Fruit fly (Drosophila melanogaster) whole organism, embryonic: ENCODE data around the gene Srp19.

ENCODE experiments used
- Antp ChIP-seq: fragments of 200-800 bp; sonication (Bioruptor generic); optimal IDR thresholded peaks from 3 replicates; lab custom pipeline; 2016; ENCODE audit warnings: missing biosample characterization, missing genetic modification characterization
- CG10267 ChIP-seq: fragments of 200-800 bp; sonication (Bioruptor generic); optimal IDR thresholded peaks from 2 replicates; lab custom pipeline; 2018; ENCODE audit warnings: missing biosample characterization, mild to moderate bottlenecking, missing genetic modification characterization, moderate library complexity
- CG13123 ChIP-seq: fragments of 200-800 bp; sonication (Bioruptor generic); optimal IDR thresholded peaks from 2 replicates; lab custom pipeline; 2016; ENCODE audit warnings: missing biosample characterization, missing genetic modification characterization
- CG13287 ChIP-seq: fragments of 200-800 bp; sonication (Bioruptor generic); IDR thresholded peaks from 2 replicates; pipeline ENCODE4 v1.3.6; 2022; ENCODE audit warnings: missing biosample characterization, missing genetic modification characterization; ENCODE audit not compliant: partially characterized antibody
- CG15479 ChIP-seq: fragments of 200-800 bp; sonication (Bioruptor generic); optimal IDR thresholded peaks from 3 replicates; lab custom pipeline; 2019; ENCODE audit warnings: missing biosample characterization, mild to moderate bottlenecking, missing genetic modification characterization, moderate library complexity
- CG15601 ChIP-seq: fragments of 200-800 bp; sonication (Bioruptor generic); optimal IDR thresholded peaks from 3 replicates; lab custom pipeline; 2019; ENCODE audit warnings: missing biosample characterization, mild to moderate bottlenecking, missing genetic modification characterization, moderate library complexity
- CG15696 ChIP-seq: fragments of 200-800 bp; sonication (Bioruptor generic); optimal IDR thresholded peaks from 2 replicates; lab custom pipeline; 2019; ENCODE audit warnings: missing biosample characterization, mild to moderate bottlenecking, missing genetic modification characterization, moderate library complexity
- CG1603 ChIP-seq: fragments of 200-800 bp; sonication (Bioruptor generic); optimal IDR thresholded peaks from 2 replicates; lab custom pipeline; 2019; ENCODE audit warnings: missing biosample characterization, mild to moderate bottlenecking, missing genetic modification characterization, moderate library complexity
- CG18262 ChIP-seq: fragments of 200-800 bp; optimal IDR thresholded peaks from 3 replicates; lab custom pipeline; 2019; ENCODE audit warnings: missing biosample characterization, mild to moderate bottlenecking, missing genetic modification characterization, moderate library complexity
- CG2199 ChIP-seq: fragments of 200-800 bp; sonication (Bioruptor generic); IDR thresholded peaks from 3 replicates; pipeline ENCODE4 v1.3.6; 2022; ENCODE audit warnings: missing biosample characterization, missing genetic modification characterization
- CG31365 ChIP-seq: fragments of 200-800 bp; sonication (Bioruptor generic); optimal IDR thresholded peaks from 2 replicates; lab custom pipeline; 2018; ENCODE audit warnings: missing biosample characterization, mild to moderate bottlenecking, missing genetic modification characterization
- CG3163 ChIP-seq: fragments of 200-800 bp; sonication (Bioruptor generic); optimal IDR thresholded peaks from 3 replicates; lab custom pipeline; 2016; ENCODE audit warnings: missing biosample characterization, missing genetic modification characterization
- CG32767 ChIP-seq: fragments of 200-800 bp; sonication (Bioruptor generic); IDR thresholded peaks from 2 replicates; pipeline ENCODE4 v1.3.6; 2022; ENCODE audit warnings: missing biosample characterization, missing genetic modification characterization
- CG33557 ChIP-seq: fragments of 200-800 bp; sonication (Bioruptor generic); optimal IDR thresholded peaks from 2 replicates; lab custom pipeline; 2019; ENCODE audit warnings: missing biosample characterization, mild to moderate bottlenecking, missing genetic modification characterization, moderate library complexity
- CG34376 ChIP-seq: fragments of 200-800 bp; sonication (Bioruptor generic); optimal IDR thresholded peaks from 2 replicates; lab custom pipeline; 2018; ENCODE audit warnings: missing biosample characterization, mild to moderate bottlenecking, missing genetic modification characterization
- CG34422 ChIP-seq: fragments of 200-800 bp; sonication (Bioruptor generic); IDR thresholded peaks from 3 replicates; pipeline ENCODE4 v1.3.6; 2022; ENCODE audit warnings: missing biosample characterization, missing genetic modification characterization
- CG4360 ChIP-seq: fragments of 200-800 bp; sonication (Bioruptor generic); IDR thresholded peaks from 2 replicates; pipeline ENCODE4 v1.3.6; 2022; ENCODE audit warnings: missing biosample characterization, missing genetic modification characterization
- CG7357 ChIP-seq: fragments of 200-800 bp; sonication (Bioruptor generic); IDR thresholded peaks from 3 replicates; pipeline ENCODE4 v1.3.6; 2022; ENCODE audit warnings: missing biosample characterization, missing genetic modification characterization
- Dbx ChIP-seq: fragments of 200-800 bp; sonication (Bioruptor generic); IDR thresholded peaks from 3 replicates; pipeline ENCODE4 v1.3.6; 2022; ENCODE audit warnings: missing biosample characterization, missing genetic modification characterization
- Hr3 ChIP-seq: fragments of 200-800 bp; sonication (Bioruptor generic); optimal IDR thresholded peaks from 3 replicates; lab custom pipeline; 2016; ENCODE audit warnings: missing biosample characterization, missing genetic modification characterization
- Lpt ChIP-seq: fragments of >200 bp; optimal IDR thresholded peaks from 2 replicates; lab custom pipeline; 2018; ENCODE audit warnings: missing biosample characterization, missing genetic modification characterization
- Med ChIP-seq: fragments of 200-800 bp; sonication (Bioruptor generic); peaks from one replicate; lab custom pipeline; 2016; ENCODE audit warnings: missing biosample characterization, missing genetic modification characterization, mild to moderate bottlenecking, inconsistent platforms, moderate library complexity
- Nf-YC ChIP-seq: fragments of 200-800 bp; optimal IDR thresholded peaks from 3 replicates; lab custom pipeline; 2019; ENCODE audit warnings: missing biosample characterization, mild to moderate bottlenecking, missing genetic modification characterization, moderate library complexity
- Opbp ChIP-seq: fragments of 200-800 bp; sonication (Bioruptor generic); IDR thresholded peaks from 3 replicates; pipeline ENCODE4 v1.3.6; 2022; ENCODE audit warnings: missing biosample characterization, missing genetic modification characterization; ENCODE audit not compliant: partially characterized antibody
- YL-1 ChIP-seq: fragments of 200-800 bp; sonication (Bioruptor generic); optimal IDR thresholded peaks from 3 replicates; lab custom pipeline; 2017; ENCODE audit warnings: missing biosample characterization, mild to moderate bottlenecking, missing genetic modification characterization
- ac ChIP-seq: fragments of 200-800 bp; sonication (Bioruptor generic); optimal IDR thresholded peaks from 3 replicates; lab custom pipeline; 2017; ENCODE audit warnings: missing biosample characterization, mild to moderate bottlenecking, missing genetic modification characterization
- ap ChIP-seq: fragments of 200-800 bp; sonication (Bioruptor generic); IDR thresholded peaks from 2 replicates; pipeline ENCODE4 v1.3.6; 2022; ENCODE audit warnings: missing biosample characterization, missing genetic modification characterization
- chinmo ChIP-seq: fragments of 200-800 bp; sonication (Bioruptor generic); IDR thresholded peaks from 4 replicates; pipeline ENCODE4 v1.3.6; 2022; ENCODE audit warnings: missing biosample characterization, missing genetic modification characterization; ENCODE audit not compliant: partially characterized antibody
- crp ChIP-seq, 2 experiments: fragments of 200-800 bp; sonication (Bioruptor generic); optimal IDR thresholded peaks; 2 replicates in 1 of 2; 3 replicates in 1 of 2; lab custom pipeline; 2017; ENCODE audit warnings: missing biosample characterization in 2 of 2, missing genetic modification characterization in 2 of 2, mild to moderate bottlenecking in 1 of 2, moderate library complexity in 1 of 2
- da ChIP-seq: fragments of 200-800 bp; sonication (Bioruptor generic); optimal IDR thresholded peaks from 2 replicates; lab custom pipeline; 2016; ENCODE audit warnings: missing biosample characterization, missing genetic modification characterization
- ftz-f1 ChIP-seq: fragments of 200-800 bp; sonication (Bioruptor generic); optimal IDR thresholded peaks from 2 replicates; lab custom pipeline; 2016; ENCODE audit warnings: missing biosample characterization, missing genetic modification characterization
- ham ChIP-seq: fragments of 200-800 bp; sonication (Bioruptor generic); IDR thresholded peaks from 2 replicates; pipeline ENCODE4 v1.3.6; 2022; ENCODE audit warnings: missing biosample characterization, missing genetic modification characterization
- klu ChIP-seq: fragments of 200-800 bp; sonication (Bioruptor generic); IDR thresholded peaks from 2 replicates; pipeline ENCODE4 v1.3.6; 2022; ENCODE audit warnings: missing biosample characterization, missing genetic modification characterization
- kni ChIP-seq: fragments of 200-800 bp; sonication (Bioruptor generic); optimal IDR thresholded peaks from 3 replicates; lab custom pipeline; 2017; ENCODE audit warnings: mild to moderate bottlenecking, missing biosample characterization, missing genetic modification reagents, missing genetic modification characterization
- knrl ChIP-seq: fragments of 200-800 bp; sonication (Bioruptor generic); IDR thresholded peaks from 3 replicates; pipeline ENCODE4 v1.3.6; 2022; ENCODE audit warnings: missing biosample characterization, missing genetic modification characterization; ENCODE audit not compliant: partially characterized antibody
- lmd ChIP-seq: fragments of 200-800 bp; sonication (Bioruptor generic); IDR thresholded peaks from 2 replicates; pipeline ENCODE4 v1.3.6; 2022; ENCODE audit warnings: missing biosample characterization, missing genetic modification characterization
- lola ChIP-seq, 3 experiments: fragments of >200 bp in 2 of 3; fragments of 200-800 bp in 1 of 3; sonication (Bioruptor generic) in 1 of 3; optimal IDR thresholded peaks; 2 replicates each; lab custom pipeline; 2017 to 2019; ENCODE audit warnings: missing biosample characterization in 3 of 3, missing genetic modification characterization in 3 of 3, mild to moderate bottlenecking in 1 of 3, moderate library complexity in 1 of 3
- nau ChIP-seq: fragments of 200-800 bp; sonication (Bioruptor generic); optimal IDR thresholded peaks from 3 replicates; lab custom pipeline; 2017; ENCODE audit warnings: missing biosample characterization, mild to moderate bottlenecking, missing genetic modification characterization, missing genetic modification reagents
- nom ChIP-seq: fragments of 200-800 bp; sonication (Bioruptor generic); optimal IDR thresholded peaks from 2 replicates; lab custom pipeline; 2017; ENCODE audit warnings: missing biosample characterization, missing genetic modification characterization, mild to moderate bottlenecking, moderate library complexity, missing genetic modification reagents
- phol ChIP-seq: fragments of 200-800 bp; sonication (Bioruptor generic); optimal IDR thresholded peaks from 3 replicates; lab custom pipeline; 2018; ENCODE audit warnings: missing biosample characterization, mild to moderate bottlenecking, missing genetic modification characterization, moderate library complexity
- pzg ChIP-seq: fragments of 200-800 bp; sonication (Bioruptor generic); optimal IDR thresholded peaks from 3 replicates; lab custom pipeline; 2018; ENCODE audit warnings: missing biosample characterization, mild to moderate bottlenecking, missing genetic modification characterization, moderate library complexity
- sens ChIP-seq: fragments of 200-800 bp; sonication (Bioruptor generic); peaks from one replicate; lab custom pipeline; 2016; ENCODE audit warnings: missing biosample characterization, missing genetic modification characterization
- slbo ChIP-seq: fragments of 200-800 bp; sonication (Bioruptor generic); IDR thresholded peaks from 2 replicates; pipeline ENCODE4 v1.3.6; 2022; ENCODE audit warnings: missing biosample characterization, missing genetic modification characterization
- so ChIP-seq: fragments of 200-800 bp; sonication (Bioruptor generic); IDR thresholded peaks from 3 replicates; pipeline ENCODE4 v1.3.6; 2022; ENCODE audit warnings: missing biosample characterization, missing genetic modification characterization
- sqz ChIP-seq: fragments of 200-800 bp; sonication (Bioruptor generic); optimal IDR thresholded peaks from 3 replicates; lab custom pipeline; 2018; ENCODE audit warnings: missing biosample characterization, mild to moderate bottlenecking, missing genetic modification characterization
- sug ChIP-seq: fragments of 200-800 bp; optimal IDR thresholded peaks from 2 replicates; lab custom pipeline; 2019; ENCODE audit warnings: missing biosample characterization, mild to moderate bottlenecking, missing genetic modification characterization, moderate library complexity
- tll ChIP-seq, 2 experiments: fragments of 200-800 bp in 1 of 2; fragments of >200 bp in 1 of 2; sonication (Bioruptor generic) in 1 of 2; optimal IDR thresholded peaks; 2 replicates each; lab custom pipeline; 2017 to 2019; ENCODE audit warnings: missing biosample characterization in 2 of 2, missing genetic modification characterization in 2 of 2, mild to moderate bottlenecking in 1 of 2, moderate library complexity in 1 of 2
- wdn ChIP-seq: fragments of 200-800 bp; sonication (Bioruptor generic); IDR thresholded peaks from 2 replicates; pipeline ENCODE4 v1.3.6; 2022; ENCODE audit warnings: missing biosample characterization, missing genetic modification characterization

Gene Srp19

DNA sequence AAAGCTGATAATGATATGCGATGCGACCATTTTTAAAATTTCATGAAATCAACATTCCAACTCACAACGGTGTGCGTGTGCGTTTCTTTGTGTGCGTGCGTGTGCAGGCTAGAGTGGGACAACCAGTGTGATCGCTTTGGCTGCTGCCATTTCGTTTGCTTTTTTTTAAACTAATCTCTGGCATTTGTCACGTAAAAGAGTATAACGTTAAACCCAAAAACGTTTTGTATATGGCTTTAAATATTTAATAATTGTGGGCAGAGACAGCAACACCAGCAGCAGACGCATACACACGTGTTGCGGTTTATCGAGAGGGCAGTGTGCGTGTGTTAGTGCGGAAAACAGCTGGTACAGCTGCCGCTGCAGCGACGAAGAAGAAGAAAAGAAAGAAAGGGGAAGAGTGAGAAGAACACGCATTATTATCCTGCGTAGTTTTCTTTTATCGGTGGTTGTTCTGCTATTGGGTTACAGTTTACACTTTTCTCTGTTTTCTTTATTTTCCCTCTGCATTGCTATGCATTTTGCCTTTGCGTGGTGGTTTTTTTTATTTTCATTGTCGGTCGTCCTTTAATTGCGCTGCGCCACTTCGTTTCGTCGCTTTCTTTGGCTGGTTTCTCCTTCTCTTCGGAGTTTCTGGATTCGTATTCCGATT, 22.5 kb upstream of the Srp19 start (continued):
- TF ChIP-seq so, result peak; percentile 31; the same call in 1 of the 3 replicates
- TF ChIP-seq phol (tag; lab: Kevin White, UChicago), result peak; percentile 58
- no peak for TF ChIP-seq wdn
- no peak for TF ChIP-seq nau
- peak; percentile 93 for TF ChIP-seq YL-1 (GFP tag; lab: Kevin White, UChicago)
- TF ChIP-seq lola (GFP tag; optimal IDR thresholded peaks at IDR 0.05; lab: Kevin White, UChicago), result peak in 1 of 3 experiments; percentile 18
- TF ChIP-seq kni (GFP tag; lab: Kevin White, UChicago), result peak; percentile 44
- TF ChIP-seq ham, result no peak
- peak; percentile 24 for TF ChIP-seq CG15696 (tag; lab: Kevin White, UChicago)
- peak; percentile 1 for TF ChIP-seq sug (tag; lab: Kevin White, UChicago)
- TF ChIP-seq CG2199 (GFP tag; lab: Robert Waterston, UW), result peak; percentile 87
- TF ChIP-seq nom, result peak; percentile 21
- TF ChIP-seq Hr3 (GFP tag; lab: Kevin White, UChicago), result no peak
- no peak for TF ChIP-seq CG33557 (GFP tag; lab: Kevin White, UChicago)
- TF ChIP-seq sqz (GFP tag; lab: Kevin White, UChicago), result peak; percentile 31
- TF ChIP-seq CG4360, result no peak
- TF ChIP-seq CG13287 (GFP tag; lab: Robert Waterston, UW), result peak; percentile 21; the same call in 1 of the 2 replicates
- TF ChIP-seq CG1603 (tag; lab: Kevin White, UChicago), result peak; percentile 26
- no peak for TF ChIP-seq CG15601 (tag; lab: Kevin White, UChicago)
- peak in 1 of 2 experiments; percentile 30 for TF ChIP-seq tll (GFP tag; optimal IDR thresholded peaks at IDR 0.05; lab: Kevin White, UChicago)
- 0 out of 2 replicates have a peak, but pooled peaks have one; percentile 16 for TF ChIP-seq CG32767 (GFP tag; lab: Robert Waterston, UW)
- TF ChIP-seq crp (GFP tag; optimal IDR thresholded peaks at IDR 0.05; lab: Kevin White, UChicago), result peak; percentile 36 to 83
- peak; percentile 68 for TF ChIP-seq ac
- TF ChIP-seq Lpt (GFP tag; lab: Kevin White, UChicago), result no peak
- TF ChIP-seq Dbx (GFP tag; lab: Robert Waterston, UW), result no peak
- peak; percentile 53 for TF ChIP-seq sens (GFP tag; lab: Kevin White, UChicago)
- TF ChIP-seq klu (GFP tag; lab: Robert Waterston, UW), result no peak
- 0 out of 3 replicates have a peak, but pooled peaks have one; percentile 4 for TF ChIP-seq Opbp
- peak; percentile 20 for TF ChIP-seq CG3163 (GFP tag; lab: Kevin White, UChicago)
- TF ChIP-seq Med, result peak; percentile 82
- peak; percentile 50; the same call in 1 of the 3 replicates for TF ChIP-seq CG34422
- no peak for TF ChIP-seq slbo (GFP tag; lab: Robert Waterston, UW)
- TF ChIP-seq da (GFP tag; lab: Kevin White, UChicago), result peak; percentile 47
- TF ChIP-seq CG15479 (GFP tag; lab: Kevin White, UChicago), result peak; percentile 43
- no peak for TF ChIP-seq Antp
- peak; percentile 12 for TF ChIP-seq pzg
- peak; percentile 26 for TF ChIP-seq Nf-YC (tag; lab: Kevin White, UChicago)
- no peak for TF ChIP-seq CG13123
- TF ChIP-seq CG18262 (tag; lab: Kevin White, UChicago), result no peak
- TF ChIP-seq CG7357 (GFP tag; lab: Robert Waterston, UW), result no peak
- TF ChIP-seq chinmo, result peak; percentile 87
- TF ChIP-seq lmd (GFP tag; lab: Robert Waterston, UW), result no peak
- TF ChIP-seq CG34376 (GFP tag; lab: Kevin White, UChicago), result peak; percentile 7
- TF ChIP-seq CG31365, result no peak
- TF ChIP-seq ftz-f1, result no peak
- TF ChIP-seq ap (GFP tag; lab: Robert Waterston, UW), result no peak
- TF ChIP-seq knrl (GFP tag; lab: Robert Waterston, UW), result 0 out of 3 replicates have a peak, but pooled peaks have one; percentile 21
- TF ChIP-seq CG10267 (tag; lab: Kevin White, UChicago), result no peak
